Fruit fly (Drosophila melanogaster) whole organism, larva: ENCODE results near the gene mxt.

Experiments used
- noc ChIP-seq: fragments of 200-800 bp; sonication (Bioruptor generic); optimal IDR thresholded peaks from 3 replicates; lab custom pipeline; 2019; ENCODE audit warnings: missing biosample characterization, mild to moderate bottlenecking, missing genetic modification characterization, moderate library complexity

Gene mxt

DNA sequence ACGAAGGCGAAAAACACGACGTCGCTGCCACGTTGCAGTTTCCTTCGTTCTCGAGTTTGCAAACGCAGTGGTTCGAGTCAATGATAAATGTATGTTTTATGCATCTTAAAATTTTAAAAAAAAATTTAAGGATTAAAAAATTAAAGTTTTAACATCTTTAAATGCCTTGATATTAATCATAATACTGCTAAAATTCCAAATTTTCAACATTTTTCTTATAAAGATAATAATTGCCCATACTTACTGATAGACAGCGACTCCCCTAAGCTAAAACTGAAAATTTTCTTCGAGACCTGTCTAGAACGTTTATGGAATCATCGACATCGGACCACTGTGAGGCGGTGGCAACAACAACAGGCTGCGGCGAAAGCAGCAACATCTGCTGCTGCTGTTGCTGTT lies 25.8 kb downstream of the mxt start:
- TF ChIP-seq noc (tag; lab: Kevin White, UChicago): peak; percentile 18

DNA sequence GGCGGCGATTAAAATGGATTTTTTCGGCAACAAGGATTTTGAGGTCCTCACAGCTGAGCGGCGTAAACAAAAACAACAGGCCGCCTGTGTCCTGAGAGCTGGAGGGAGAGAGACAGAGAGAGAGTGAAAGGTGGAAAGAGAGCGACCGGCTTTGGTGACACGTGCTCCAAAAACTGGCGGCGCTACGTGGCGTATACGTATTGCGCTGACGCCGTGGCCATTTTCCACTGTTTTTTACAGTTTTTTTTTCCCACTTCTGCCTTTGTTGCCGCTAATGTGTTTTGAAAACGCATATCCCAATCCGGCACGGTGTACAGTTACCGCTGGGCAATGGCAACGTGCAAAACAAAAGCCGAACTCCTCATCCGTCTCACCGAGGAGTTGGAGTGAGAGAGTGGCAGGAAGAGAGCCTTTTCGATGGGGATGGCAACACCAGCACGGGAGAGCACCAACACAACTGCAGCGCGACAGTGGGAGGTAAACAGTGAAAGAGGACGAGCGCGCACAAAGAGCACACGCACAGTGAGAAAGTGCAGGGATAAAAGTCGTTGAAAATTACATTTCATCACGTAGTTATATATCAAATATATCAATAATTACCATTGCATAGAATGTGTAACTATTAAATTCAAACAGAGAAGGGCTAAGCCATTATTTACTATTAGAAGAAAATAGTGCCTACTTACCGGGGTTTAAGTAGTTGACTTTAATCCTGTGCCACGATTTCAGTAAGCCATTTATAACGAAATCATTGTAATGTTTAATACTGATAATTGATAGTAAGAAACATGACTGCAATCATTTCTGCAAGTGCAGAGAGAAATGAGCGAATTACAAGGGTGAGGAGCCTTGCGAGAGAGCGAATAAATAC lies 26.4 kb downstream of the mxt start:
- TF ChIP-seq noc (tag; lab: Kevin White, UChicago): no peak

DNA sequence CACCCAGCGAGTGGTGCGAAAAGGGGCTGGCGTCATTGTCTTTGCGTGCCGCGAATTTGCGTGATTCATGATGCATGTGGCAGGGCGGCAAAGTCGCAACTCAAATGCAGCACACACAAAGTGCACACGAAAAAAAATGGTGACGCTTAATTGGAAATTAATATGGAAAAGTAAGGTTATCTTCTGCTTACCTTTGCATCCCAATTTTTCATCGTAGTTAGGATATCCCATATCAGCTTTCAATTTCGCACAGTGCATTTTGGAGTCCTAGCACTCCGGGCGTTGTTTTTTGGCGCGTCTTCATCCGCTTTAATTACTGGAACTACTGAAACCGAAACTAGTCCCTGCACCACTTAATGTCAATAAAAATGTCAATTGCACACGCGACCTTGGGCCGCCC lies 27.1 kb downstream of the mxt start:
- no peak for TF ChIP-seq noc (tag; lab: Kevin White, UChicago)

DNA sequence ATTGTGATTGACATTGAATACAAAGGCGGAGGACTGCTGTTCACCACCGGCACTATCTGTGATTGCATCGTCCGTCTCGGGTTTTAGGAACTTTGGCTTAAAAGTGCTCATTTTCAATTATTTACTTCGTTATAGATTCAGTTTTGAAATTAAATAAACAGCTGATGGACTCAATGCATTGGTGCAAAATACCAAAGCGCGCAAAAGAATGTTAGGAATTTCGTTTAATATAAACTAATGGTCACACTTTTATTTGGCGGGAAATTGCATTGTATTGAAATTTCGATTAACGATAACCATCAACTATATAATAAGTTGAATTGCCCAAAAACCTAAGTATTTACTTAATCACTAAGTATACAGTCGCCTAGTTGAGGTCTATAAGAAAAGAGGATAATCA lies 29.0 kb downstream of the mxt start, which contains the start of gene CG3225:
Gene CG3225, minus strand, starts transcription at position 190 of the 400 bp plus-strand sequence.
- no peak for TF ChIP-seq noc (tag; lab: Kevin White, UChicago)

DNA sequence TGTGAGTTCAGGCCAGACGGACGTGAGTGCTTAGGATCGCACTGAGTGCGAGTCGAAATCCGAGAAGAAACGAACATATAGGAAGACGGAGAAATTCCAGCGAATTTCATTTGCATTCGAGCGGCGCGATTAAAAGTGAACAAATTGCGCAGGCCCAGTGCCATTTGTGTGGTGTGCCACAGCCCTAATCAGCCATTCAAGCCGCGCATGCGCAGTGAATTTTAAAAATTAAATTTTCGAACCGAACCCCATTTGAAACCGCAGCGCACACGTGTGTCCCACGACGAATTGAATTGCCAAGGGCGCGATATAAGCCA lies 34.1 kb downstream of the mxt start:
- TF ChIP-seq noc (tag; lab: Kevin White, UChicago): no peak

DNA sequence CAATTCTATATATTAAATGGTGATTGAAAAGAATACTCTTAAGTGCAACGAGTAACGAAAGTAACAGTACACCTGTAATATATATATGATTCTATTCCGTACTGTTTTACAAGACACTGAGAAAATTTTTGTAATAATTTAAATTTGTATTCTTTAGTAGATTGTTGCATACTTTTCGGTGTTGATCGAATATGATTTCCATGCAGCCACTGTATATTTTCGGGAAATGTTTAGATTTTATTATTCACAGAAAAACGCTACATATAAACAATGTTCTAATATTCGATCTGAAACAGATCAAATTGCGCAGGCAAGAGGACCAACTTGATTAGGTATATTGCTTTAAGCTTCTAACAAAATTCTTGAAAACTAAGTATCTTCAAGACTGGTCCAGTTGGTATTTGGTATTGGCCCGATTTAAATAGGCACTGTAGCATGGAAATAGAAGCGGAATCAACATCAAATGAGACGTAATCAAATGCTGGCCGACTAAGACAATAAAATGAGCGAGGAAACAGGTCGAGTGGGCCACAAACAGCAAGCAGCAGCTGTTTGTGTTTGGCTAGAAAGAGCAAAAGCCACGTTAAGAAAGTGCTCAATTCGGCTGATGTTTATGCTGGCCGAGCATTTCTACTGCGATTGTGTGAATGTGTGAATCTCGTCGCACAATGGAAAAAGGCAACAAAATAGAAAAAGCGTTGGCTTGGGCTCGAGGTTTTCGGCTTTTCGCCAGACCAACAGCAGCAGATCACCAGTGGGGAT lies 34.7 kb downstream of the mxt start, which contains the start of gene CG15629:
Gene CG15629, plus strand, starts transcription at position 749 of the 762 bp plus-strand sequence.
- no peak for TF ChIP-seq noc (tag; lab: Kevin White, UChicago)

DNA sequence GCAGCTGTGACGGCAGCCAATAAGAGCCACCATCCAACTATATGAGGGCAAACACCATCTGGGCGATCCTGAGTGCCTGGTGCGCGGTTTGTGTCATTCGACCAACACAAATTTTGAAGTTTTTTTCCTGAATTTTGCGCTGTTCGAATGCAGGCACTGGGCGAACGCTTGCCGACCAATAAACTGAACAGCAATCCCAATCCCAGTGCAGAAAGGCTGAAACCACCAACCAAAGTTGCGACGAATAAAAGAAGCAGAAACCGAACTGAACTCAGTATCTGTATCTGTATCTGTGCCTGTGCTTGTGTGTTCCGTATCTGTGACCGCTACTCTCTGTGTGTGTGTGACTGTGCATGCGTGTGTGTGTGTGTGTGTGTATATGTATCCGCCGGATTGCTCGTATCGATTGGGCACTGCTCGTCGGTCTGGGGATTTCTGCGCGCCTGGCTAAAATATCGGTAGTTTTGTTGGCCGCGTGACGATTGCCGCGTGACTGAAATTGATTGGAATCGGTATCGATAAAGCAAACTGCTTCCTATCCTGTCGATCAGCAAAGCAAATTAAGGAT lies 35.5 kb downstream of the mxt start:
- peak; percentile 23 for TF ChIP-seq noc (tag; lab: Kevin White, UChicago)

DNA sequence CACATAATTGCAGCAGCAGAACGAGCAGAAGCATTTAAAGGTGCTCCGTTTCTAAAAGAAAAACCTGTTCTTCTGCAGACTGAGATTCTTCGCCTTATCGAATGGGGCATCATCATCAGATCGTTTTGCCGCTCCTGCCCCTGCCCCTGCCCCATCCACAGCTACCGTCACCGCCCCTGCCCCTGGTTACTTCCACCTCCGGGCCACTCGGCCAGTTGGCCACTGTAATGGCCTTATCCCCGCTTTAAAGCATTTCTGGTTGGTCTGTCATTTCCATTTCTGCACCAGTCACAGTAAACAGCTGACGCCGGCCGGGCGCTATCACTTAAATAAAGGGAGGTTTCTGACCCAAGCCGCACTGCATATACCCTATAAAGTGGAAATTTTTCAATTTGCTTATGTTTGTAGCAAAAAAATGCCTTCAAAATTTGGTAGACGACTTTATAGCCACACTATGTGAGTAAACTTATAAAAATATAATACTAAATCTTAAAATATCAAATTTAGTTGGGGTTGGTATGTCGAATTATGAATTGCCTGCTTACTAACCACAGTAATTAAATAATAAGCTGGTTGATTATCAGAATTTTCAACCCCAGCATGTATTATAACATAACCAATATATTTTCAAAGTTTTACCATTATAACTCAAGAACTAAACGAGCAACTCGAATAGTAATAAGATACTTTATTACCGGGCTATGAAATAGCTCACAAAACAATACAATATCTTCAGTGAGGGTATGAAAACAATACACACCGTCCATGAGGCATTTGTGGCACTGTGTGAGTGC lies 36.2 kb downstream of the mxt start:
- peak; percentile 78 for TF ChIP-seq noc (tag; lab: Kevin White, UChicago)

DNA sequence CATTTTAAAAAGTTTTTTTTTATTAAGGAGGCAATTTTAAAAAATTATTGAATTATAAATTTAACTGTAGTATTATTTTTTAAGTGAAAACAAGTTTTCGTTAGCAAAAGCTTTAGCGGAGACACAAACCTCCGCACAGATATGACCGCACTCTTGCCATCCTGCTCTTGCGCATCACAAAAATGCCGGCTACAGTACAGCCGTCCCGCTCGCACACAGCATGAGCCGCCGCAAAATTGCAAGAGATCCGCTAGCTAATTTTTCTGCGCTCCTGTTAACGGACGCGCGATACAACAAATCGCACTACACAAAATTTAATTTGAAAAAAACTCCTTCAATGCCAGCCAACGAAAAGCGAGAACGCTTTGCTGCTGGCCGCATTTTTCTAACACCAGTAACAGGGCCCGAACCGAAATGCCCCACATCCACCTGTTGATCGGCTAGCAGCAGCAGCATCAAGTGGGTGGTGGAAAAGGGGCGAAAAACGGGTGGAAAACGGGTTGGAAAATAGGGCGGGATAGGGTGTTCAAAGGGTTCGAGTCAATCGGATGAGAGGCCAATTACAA lies 37.0 kb downstream of the mxt start:
- TF ChIP-seq noc (tag; lab: Kevin White, UChicago): no peak

DNA sequence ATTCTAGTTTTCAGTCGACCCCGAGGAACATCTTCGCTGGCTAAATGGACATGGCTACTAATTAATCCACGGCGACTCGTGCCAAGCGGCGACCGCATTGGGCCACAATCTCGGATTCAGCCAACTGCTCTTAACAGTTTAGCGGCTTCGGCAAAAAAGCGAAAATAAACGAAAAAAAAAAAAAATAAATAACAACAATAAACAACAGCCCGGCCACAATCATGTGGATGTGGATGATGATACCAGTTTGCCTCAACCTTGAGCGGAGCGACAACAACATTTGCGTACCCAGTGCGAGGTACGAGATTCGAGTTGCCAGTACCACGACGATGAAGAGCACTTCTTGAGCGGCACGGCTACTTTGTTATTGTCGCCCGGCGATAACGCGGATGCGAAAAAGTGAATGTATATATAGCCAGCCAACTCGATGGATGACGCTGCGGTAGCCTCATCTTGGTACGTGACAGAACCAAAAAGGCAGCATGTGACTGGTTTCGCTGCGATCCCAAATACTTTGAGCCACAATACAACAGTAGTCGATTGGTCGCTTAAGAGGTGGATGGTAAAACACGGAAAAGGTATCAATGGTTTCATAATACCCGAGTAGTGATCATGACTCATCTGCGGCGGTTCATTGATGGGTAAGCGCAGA lies 39.0 kb downstream of the mxt start:
- TF ChIP-seq noc (tag; lab: Kevin White, UChicago): no peak

DNA sequence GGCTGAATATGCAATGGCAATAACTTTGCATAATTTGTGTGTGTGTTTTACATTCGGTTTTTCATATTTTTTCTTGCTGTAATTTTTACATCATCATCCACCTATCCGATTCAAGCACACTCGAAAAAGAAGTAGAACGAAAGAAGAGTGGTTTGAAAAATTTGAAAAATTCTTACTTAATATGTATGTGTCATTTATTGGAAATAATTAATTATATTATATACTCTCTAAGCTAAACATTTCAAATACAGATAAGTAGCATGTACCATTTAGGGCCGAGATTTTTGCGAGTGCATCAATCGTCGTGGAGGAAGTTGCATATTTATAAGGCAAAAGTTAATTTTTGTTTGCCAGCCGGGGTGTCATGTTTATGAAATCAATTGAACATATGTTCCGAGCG lies 41.0 kb downstream of the mxt start:
- no peak for TF ChIP-seq noc (tag; lab: Kevin White, UChicago)

DNA sequence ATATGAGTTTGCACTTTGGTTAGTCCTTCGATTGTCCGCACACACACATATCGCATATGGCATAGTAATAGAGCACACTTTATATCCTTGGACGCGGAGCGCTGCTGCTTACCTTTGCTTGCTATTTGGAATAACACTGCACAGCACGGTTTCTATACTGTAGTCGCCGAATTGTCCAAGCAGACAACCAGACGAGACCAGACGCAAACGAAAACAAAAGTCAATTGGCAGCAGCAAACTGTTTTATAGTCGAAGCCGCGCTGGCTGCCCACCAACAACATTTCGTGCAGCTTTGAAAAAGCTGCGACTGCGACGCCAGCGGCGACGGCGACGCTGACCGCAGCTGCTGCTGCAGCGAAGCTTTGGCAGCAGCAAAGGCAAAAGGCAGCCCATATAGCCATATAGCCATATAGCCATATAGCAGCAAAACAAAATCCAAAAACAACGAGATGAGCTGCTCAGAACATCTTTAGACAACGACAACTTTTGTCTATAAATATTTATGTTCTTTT lies 45.3 kb downstream of the mxt start, which contains the start of gene slf:
Gene slf, minus strand, starts transcription at position 219 of the 512 bp plus-strand sequence.
- TF ChIP-seq noc (tag; lab: Kevin White, UChicago): no peak

DNA sequence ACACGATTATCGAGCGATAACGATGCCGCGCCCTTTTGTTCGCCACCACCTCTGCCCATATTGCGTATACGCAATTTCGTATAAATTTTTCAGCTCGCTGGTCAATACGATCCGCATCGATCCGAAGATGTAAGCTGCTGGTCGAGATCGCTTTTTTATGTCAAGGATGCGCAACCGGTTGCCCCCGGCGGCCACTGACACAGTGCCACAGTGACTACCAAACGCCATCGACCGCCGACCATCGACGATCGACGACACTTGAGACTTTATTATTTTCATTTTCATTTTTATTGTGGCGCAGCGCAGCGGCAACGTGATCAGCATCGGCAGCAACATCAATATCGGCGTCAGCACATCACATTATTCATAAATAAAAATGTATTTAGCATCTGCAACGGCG lies 47.1 kb downstream of the mxt start:
- TF ChIP-seq noc (tag; lab: Kevin White, UChicago): no peak

DNA sequence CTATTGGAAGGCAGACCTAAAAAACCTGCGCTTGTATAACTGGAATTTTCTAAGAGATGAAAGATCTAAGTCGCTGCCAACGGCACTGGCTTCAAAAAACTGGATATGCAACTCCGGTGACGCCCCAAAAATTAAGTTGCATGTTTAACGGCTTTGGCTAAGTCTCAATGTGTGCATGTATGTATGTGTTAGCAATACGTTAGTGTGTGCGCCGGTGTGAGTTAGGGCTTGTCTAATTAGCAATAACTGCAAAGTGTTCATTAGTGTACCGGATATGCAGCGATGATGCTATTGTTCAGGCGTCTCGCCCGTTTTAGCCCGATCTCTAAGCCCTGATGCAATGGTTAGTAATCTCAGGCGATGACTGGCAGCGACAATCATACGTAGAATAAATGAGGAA lies 48.2 kb downstream of the mxt start:
- TF ChIP-seq noc (tag; lab: Kevin White, UChicago): no peak
